Worm (Caenorhabditis elegans) whole organism, late embryonic: ENCODE results near the gene C29F3.7.
"Not testable (repeated sequence)": the region's sequence is repeated elsewhere in the genome, so short reads cannot be mapped to it uniquely, and the experiment has no call there.

ENCODE experiments used
- F13H6.1 ChIP-seq: sonication (generic microtip); optimal IDR thresholded peaks from 2 replicates; lab custom pipeline; 2016; ENCODE audit warnings: missing genetic modification characterization, missing compliant biosample characterization
- ets-4 ChIP-seq: sonication (generic microtip); optimal IDR thresholded peaks from 2 replicates; lab custom pipeline; 2016; ENCODE audit warnings: missing genetic modification characterization, missing compliant biosample characterization
- fkh-10 ChIP-seq: fragments of 150-350 bp; optimal IDR thresholded peaks from 2 replicates; lab custom pipeline; 2014; ENCODE audit warnings: missing biosample characterization, missing genetic modification reagents, missing genetic modification characterization
- rnt-1 ChIP-seq: sonication (generic microtip); optimal IDR thresholded peaks from 2 replicates; lab custom pipeline; 2016; ENCODE audit warnings: missing genetic modification characterization, missing compliant biosample characterization
- tbx-2 ChIP-seq: sonication (generic microtip); optimal IDR thresholded peaks from 2 replicates; lab custom pipeline; 2016; ENCODE audit warnings: missing genetic modification characterization, missing compliant biosample characterization
- ttx-3 ChIP-seq: sonication (generic microtip); optimal IDR thresholded peaks from 2 replicates; lab custom pipeline; 2016; ENCODE audit warnings: missing genetic modification reagents, missing genetic modification characterization, missing compliant biosample characterization

DNA sequence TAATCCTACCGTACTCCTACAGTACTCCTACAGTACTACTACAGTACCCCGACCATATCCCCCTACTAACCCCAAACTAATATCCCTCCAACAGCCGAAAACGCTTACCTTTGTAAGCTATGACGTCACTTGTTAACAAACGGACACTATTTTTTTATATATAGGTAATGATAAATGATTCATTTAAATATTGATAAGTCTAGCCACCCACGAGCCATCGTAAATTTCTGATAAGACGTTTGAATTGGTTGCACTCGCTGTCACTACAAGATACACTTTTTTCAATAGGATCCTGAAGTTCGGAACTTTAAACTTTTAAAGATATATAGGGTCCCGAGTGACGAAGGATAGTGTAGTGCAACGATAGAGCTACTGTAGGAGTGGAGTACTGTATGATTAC is 32.0 kb upstream of the C29F3.7 start, which contains the start of gene nhr-247:
- not testable (repeated sequence) for TF ChIP-seq rnt-1 (tag; lab: Kevin White, UChicago); fkh-10; ttx-3; tbx-2 (tag; lab: Kevin White, UChicago); F13H6.1 (tag; lab: Kevin White, UChicago); ets-4 (tag; lab: Kevin White, UChicago)
